Fruit fly (Drosophila melanogaster) whole organism, adult: ENCODE results near the gene Hs3st-B.

Experiments
- CG12768 ChIP-seq: fragments of 200-800 bp; sonication (Bioruptor generic); optimal IDR thresholded peaks from 2 replicates; lab custom pipeline; 2017; ENCODE audit warnings: missing biosample characterization, missing genetic modification characterization, mild to moderate bottlenecking, moderate library complexity, missing genetic modification reagents
- CG1620 ChIP-seq: fragments of 200-800 bp; sonication (Bioruptor generic); optimal IDR thresholded peaks from 2 replicates; lab custom pipeline; 2016; ENCODE audit warnings: missing biosample characterization, missing genetic modification characterization
- CG33017 ChIP-seq: fragments of 200-800 bp; sonication (Bioruptor generic); optimal IDR thresholded peaks from 2 replicates; lab custom pipeline; 2018; ENCODE audit warnings: missing biosample characterization, mild to moderate bottlenecking, missing genetic modification characterization, moderate library complexity
- CG5204 ChIP-seq: fragments of 200-800 bp; sonication (Bioruptor generic); optimal IDR thresholded peaks from 2 replicates; lab custom pipeline; 2016; ENCODE audit warnings: missing biosample characterization, missing genetic modification characterization
- CG7045 ChIP-seq: fragments of 200-800 bp; sonication (Bioruptor generic); optimal IDR thresholded peaks from 2 replicates; lab custom pipeline; 2017; ENCODE audit warnings: missing biosample characterization, mild to moderate bottlenecking, missing genetic modification characterization
- CG7101 ChIP-seq: fragments of 200-800 bp; sonication (Bioruptor generic); optimal IDR thresholded peaks from 2 replicates; lab custom pipeline; 2018; ENCODE audit warnings: missing biosample characterization, mild to moderate bottlenecking, missing genetic modification characterization, moderate library complexity
- Clk ChIP-seq: fragments of 200-800 bp; sonication (Bioruptor generic); optimal IDR thresholded peaks from 2 replicates; lab custom pipeline; 2017; ENCODE audit warnings: missing biosample characterization, missing genetic modification characterization
- Crg-1 ChIP-seq: fragments of 200-800 bp; sonication (Bioruptor generic); optimal IDR thresholded peaks from 2 replicates; lab custom pipeline; 2016; ENCODE audit warnings: missing biosample characterization, missing genetic modification characterization
- Mnt ChIP-seq: fragments of 200-800 bp; sonication (Bioruptor generic); optimal IDR thresholded peaks from 2 replicates; lab custom pipeline; 2016; ENCODE audit warnings: missing biosample characterization, mild to moderate bottlenecking, missing genetic modification characterization
- cnc ChIP-seq, 2 experiments: fragments of >200 bp; optimal IDR thresholded peaks; 2 replicates each; lab custom pipeline; 2017
- kay ChIP-seq: fragments of 200-800 bp; sonication (Bioruptor generic); peaks from one replicate; lab custom pipeline; 2016; ENCODE audit warnings: missing biosample characterization, missing genetic modification characterization, borderline replicate concordance
- pad ChIP-seq: fragments of 200-800 bp; sonication (Bioruptor generic); optimal IDR thresholded peaks from 3 replicates; lab custom pipeline; 2017; ENCODE audit warnings: missing biosample characterization, missing genetic modification characterization, mild to moderate bottlenecking, moderate library complexity, missing genetic modification reagents
- toe ChIP-seq: fragments of 200-800 bp; sonication (Bioruptor generic); optimal IDR thresholded peaks from 2 replicates; lab custom pipeline; 2016; ENCODE audit warnings: missing biosample characterization, missing genetic modification characterization

dm6 chrX:19250151-19250550 is 1.7 kb downstream of the Hs3st-B start:
- TF ChIP-seq kay (no peak), cnc (optimal IDR thresholded peaks at IDR 0.05; lab: Kevin White, UChicago) (no peak), CG1620 (GFP tag; lab: Kevin White, UChicago) (no peak), CG12768 (GFP tag; lab: Kevin White, UChicago) (no peak), toe (no peak), pad (GFP tag; lab: Kevin White, UChicago) (no peak), Crg-1 (GFP tag; lab: Kevin White, UChicago) (no peak), CG5204 (no peak), CG33017 (tag; lab: Kevin White, UChicago) (no peak), CG7045 (no peak), Mnt (GFP tag; lab: Kevin White, UChicago) (no peak), CG7101 (tag; lab: Kevin White, UChicago) (no peak), Clk (GFP tag; lab: Kevin White, UChicago) (no peak)
